Worm (Caenorhabditis elegans): ENCODE measurements around the gene F38B6.3.

DNA sequence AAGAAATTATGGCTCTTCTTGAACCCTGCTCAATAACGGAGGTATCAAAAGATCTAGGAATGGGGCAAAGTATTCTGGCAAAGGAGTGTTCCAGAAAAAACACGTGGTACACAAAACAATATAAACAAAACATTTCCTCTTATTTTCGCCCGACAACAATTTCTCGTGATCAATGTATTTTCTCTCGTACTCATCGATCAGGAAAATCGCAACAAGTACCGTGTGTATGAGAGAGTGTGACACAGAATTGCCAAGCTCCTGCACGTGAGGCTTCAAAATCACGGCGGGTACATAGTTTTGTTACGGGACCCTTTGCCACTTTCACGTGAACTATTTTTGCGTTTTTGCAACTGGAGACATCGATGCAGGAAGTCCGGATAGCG lies 47.5 kb downstream of the F38B6.3 start:
- no peak for TF ChIP-seq pag-3 (tag; optimal IDR thresholded peaks at IDR 0.05; ENCODE audit: borderline replicate concordance)
- no peak for TF ChIP-seq npax-4 (tag; optimal IDR thresholded peaks at IDR 0.05)
- TF ChIP-seq ceh-31 (tag; optimal IDR thresholded peaks at IDR 0.05), result no peak
- no peak for TF ChIP-seq pha-2 (tag; optimal IDR thresholded peaks at IDR 0.05)
- TF ChIP-seq hlh-15 (tag; optimal IDR thresholded peaks at IDR 0.05), result no peak
- TF ChIP-seq unc-86 (tag; optimal IDR thresholded peaks at IDR 0.05), result no peak
- TF ChIP-seq tbx-2 (tag; optimal IDR thresholded peaks at IDR 0.05), result no peak
- no peak for TF ChIP-seq ceh-14 (tag; optimal IDR thresholded peaks at IDR 0.05)
- no peak for TF ChIP-seq ama-1 (optimal IDR thresholded peaks at IDR 0.05)
- no peak for TF ChIP-seq ceh-6 (GFP tag; optimal IDR thresholded peaks at IDR 0.05)
- no peak for TF ChIP-seq syd-9 (tag; optimal IDR thresholded peaks at IDR 0.05)

Data from whole organism, late embryonic.